Fruit fly (Drosophila melanogaster): ENCODE data around the gene alt.
A peak's percentile ranks its signal among the peaks of the same experiment; 100 is the strongest.

The alt gene

DNA sequence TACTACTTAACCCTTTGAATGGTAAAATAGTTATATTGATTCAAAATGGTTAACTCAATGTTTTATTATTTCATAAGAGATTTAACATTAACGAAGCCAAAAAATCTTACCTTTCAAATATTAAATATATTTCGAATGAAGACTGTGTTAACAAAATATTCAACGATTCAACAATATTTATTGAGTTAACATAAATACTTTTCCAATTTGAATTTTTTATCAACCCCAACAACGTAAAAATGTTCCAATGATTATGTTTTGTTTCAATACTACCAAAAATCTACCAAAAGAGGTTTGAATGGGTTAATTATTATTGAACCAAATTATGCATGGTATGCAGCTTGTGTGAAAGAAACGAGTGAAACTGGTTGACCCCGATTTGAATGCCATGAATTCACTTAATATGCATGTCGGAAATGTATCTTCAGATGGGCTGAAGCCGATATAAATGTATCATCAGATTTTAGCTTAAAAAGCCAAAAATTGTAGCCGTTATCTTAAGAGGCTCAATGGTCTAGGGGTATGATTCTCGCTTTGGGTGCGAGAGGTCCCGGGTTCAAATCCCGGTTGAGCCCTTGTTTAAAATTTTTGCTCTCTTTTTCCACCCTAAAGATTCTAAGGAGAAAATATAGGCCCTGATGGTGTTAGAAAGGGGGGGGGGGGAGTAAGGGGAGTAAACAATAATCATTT, 51.0 kb downstream of the alt start (continued):
- TF ChIP-seq unc-4 (GFP tag; IDR thresholded peaks at IDR 0.05; ENCODE audit: partially characterized antibody) = no peak
- peak; percentile 27 for TF ChIP-seq CG2678 (tag; optimal IDR thresholded peaks at IDR 0.05)
- TF ChIP-seq CG16813 (GFP tag; IDR thresholded peaks at IDR 0.05; ENCODE audit: partially characterized antibody) = no peak
- TF ChIP-seq CG9817 (tag; optimal IDR thresholded peaks at IDR 0.05) = no peak
- no peak for TF ChIP-seq Oli (tag; optimal IDR thresholded peaks at IDR 0.05)
- no peak for TF ChIP-seq CG16863 (GFP tag; optimal IDR thresholded peaks at IDR 0.05)
- no peak for TF ChIP-seq ssp (GFP tag; IDR thresholded peaks at IDR 0.05)
- no peak for TF ChIP-seq CG12659 (GFP tag; optimal IDR thresholded peaks at IDR 0.05)
- no peak for TF ChIP-seq CHES-1-like (GFP tag; optimal IDR thresholded peaks at IDR 0.05)
- no peak for TF ChIP-seq CG5953 (GFP tag; IDR thresholded peaks at IDR 0.05)
- no peak for TF ChIP-seq CG32767 (GFP tag; IDR thresholded peaks at IDR 0.05)
- TF ChIP-seq knrl (GFP tag; IDR thresholded peaks at IDR 0.05; ENCODE audit: partially characterized antibody) = no peak
- no peak for TF ChIP-seq CG17328 (GFP tag; IDR thresholded peaks at IDR 0.05)
- TF ChIP-seq vvl (GFP tag; IDR thresholded peaks at IDR 0.05) = peak; percentile 69
- TF ChIP-seq sisA (GFP tag; IDR thresholded peaks at IDR 0.05) = no peak
- TF ChIP-seq Fer3 (tag; optimal IDR thresholded peaks at IDR 0.05) = no peak
- TF ChIP-seq CG14710 (tag; optimal IDR thresholded peaks at IDR 0.05) = no peak
- no peak for TF ChIP-seq Ptx1 (GFP tag; IDR thresholded peaks at IDR 0.05)
- no peak for TF ChIP-seq z (GFP tag; IDR thresholded peaks at IDR 0.05)
- no peak for TF ChIP-seq inv (GFP tag; IDR thresholded peaks at IDR 0.05; ENCODE audit: partially characterized antibody)
- TF ChIP-seq Hsf (GFP tag; optimal IDR thresholded peaks at IDR 0.05) = no peak
- TF ChIP-seq CG10431 (GFP tag; optimal IDR thresholded peaks at IDR 0.05) = no peak
- no peak for TF ChIP-seq Sry-δ (GFP tag; optimal IDR thresholded peaks at IDR 0.05)
- no peak for TF ChIP-seq repo (GFP tag; optimal IDR thresholded peaks at IDR 0.05)
- no peak for TF ChIP-seq CG8281 (tag; optimal IDR thresholded peaks at IDR 0.05)
- no peak for TF ChIP-seq Myb (GFP tag; optimal IDR thresholded peaks at IDR 0.05)
- no peak for TF ChIP-seq CG3726 (GFP tag; IDR thresholded peaks at IDR 0.05)
- TF ChIP-seq Six4 (GFP tag; optimal IDR thresholded peaks at IDR 0.05) = no peak
- TF ChIP-seq kay (GFP tag; optimal IDR thresholded peaks at IDR 0.05) = no peak
- TF ChIP-seq CG1024 (GFP tag; IDR thresholded peaks at IDR 0.05) = no peak
- no peak for TF ChIP-seq Poxn (GFP tag; IDR thresholded peaks at IDR 0.05)
- peak; percentile 10 for TF ChIP-seq CG7839 (tag; optimal IDR thresholded peaks at IDR 0.05)
- TF ChIP-seq CG3838 (GFP tag; optimal IDR thresholded peaks at IDR 0.05) = no peak
- TF ChIP-seq CG10267 (tag; optimal IDR thresholded peaks at IDR 0.05) = no peak
- TF ChIP-seq CG13424 (tag; optimal IDR thresholded peaks at IDR 0.05) = peak; percentile 10
- TF ChIP-seq CG34224 (GFP tag; IDR thresholded peaks at IDR 0.05; ENCODE audit: partially characterized antibody) = no peak
- no peak for TF ChIP-seq HLH3B (GFP tag; IDR thresholded peaks at IDR 0.05)
- 0 out of 2 replicates have a peak, but pooled peaks have one; percentile 7 for TF ChIP-seq ato (GFP tag; IDR thresholded peaks at IDR 0.05; ENCODE audit: partially characterized antibody)
- TF ChIP-seq Ada2b (GFP tag; IDR thresholded peaks at IDR 0.05) = no peak
- no peak for TF ChIP-seq CG11695 (GFP tag; IDR thresholded peaks at IDR 0.05)
- no peak for TF ChIP-seq MESR4 (GFP tag; optimal IDR thresholded peaks at IDR 0.05)
- no peak for TF ChIP-seq CG10366 (GFP tag; IDR thresholded peaks at IDR 0.05)
- no peak for TF ChIP-seq Dfd (GFP tag; optimal IDR thresholded peaks at IDR 0.05)
- TF ChIP-seq CG1233 (GFP tag; optimal IDR thresholded peaks at IDR 0.05) = no peak
- no peak for TF ChIP-seq pb (GFP tag; optimal IDR thresholded peaks at IDR 0.05)
- no peak for TF ChIP-seq Lim3 (GFP tag; IDR thresholded peaks at IDR 0.05)
- no peak for TF ChIP-seq tna (GFP tag; IDR thresholded peaks at IDR 0.05; ENCODE audit: partially characterized antibody)
- no peak for TF ChIP-seq CG17829 (tag; optimal IDR thresholded peaks at IDR 0.05)
- TF ChIP-seq ERR (GFP tag; optimal IDR thresholded peaks at IDR 0.05) = no peak
- no peak for TF ChIP-seq CG11247 (GFP tag; IDR thresholded peaks at IDR 0.05)
- peak; percentile 4 for TF ChIP-seq Sox102F (GFP tag; optimal IDR thresholded peaks at IDR 0.05)
